Worm (Caenorhabditis elegans) whole organism, L3 larva: Measurements from ENCODE around the gene E03H12.4.

Experiments used
- ZK546.5 ChIP-seq: sonication (generic microtip); optimal IDR thresholded peaks from 2 replicates; lab custom pipeline; 2017; ENCODE audit warnings: missing biosample characterization, missing genetic modification characterization
- aly-2 ChIP-seq: fragments of 150-350 bp; optimal IDR thresholded peaks from 2 replicates; lab custom pipeline; 2014; ENCODE audit warnings: missing biosample characterization, missing genetic modification characterization
- ama-1 ChIP-seq: fragments of 150-350 bp; optimal IDR thresholded peaks from 2 replicates; lab custom pipeline; 2018
- ceh-28 ChIP-seq: fragments of 150-350 bp; optimal IDR thresholded peaks from 2 replicates; lab custom pipeline; 2014; ENCODE audit warnings: missing biosample characterization, missing genetic modification reagents, missing genetic modification characterization
- ceh-82 ChIP-seq: fragments of 150-350 bp; optimal IDR thresholded peaks from 2 replicates; lab custom pipeline; 2014; ENCODE audit warnings: missing biosample characterization, missing genetic modification characterization
- ceh-9 ChIP-seq: sonication (generic microtip); optimal IDR thresholded peaks from 2 replicates; lab custom pipeline; 2018; ENCODE audit warnings: missing biosample characterization, missing genetic modification characterization
- daf-12 ChIP-seq: fragments of 150-350 bp; optimal IDR thresholded peaks from 2 replicates; lab custom pipeline; 2014; ENCODE audit warnings: missing biosample characterization, missing genetic modification reagents, missing genetic modification characterization
- egl-27 ChIP-seq: sonication (generic microtip); optimal IDR thresholded peaks from 4 replicates; lab custom pipeline; 2017; ENCODE audit warnings: missing biosample characterization, missing genetic modification reagents, missing genetic modification characterization
- egl-5 ChIP-seq: fragments of 150-350 bp; optimal IDR thresholded peaks from 2 replicates; lab custom pipeline; 2017; ENCODE audit warnings: missing biosample characterization, missing genetic modification reagents, missing genetic modification characterization, inconsistent platforms
- elt-2 ChIP-seq: sonication (generic microtip); optimal IDR thresholded peaks from 2 replicates; lab custom pipeline; 2016; ENCODE audit warnings: missing genetic modification reagents, mild to moderate bottlenecking, missing genetic modification characterization, missing compliant biosample characterization
- elt-3 ChIP-seq, 3 experiments: fragments of 150-350 bp in 1 of 3; sonication (generic microtip) in 2 of 3; optimal IDR thresholded peaks; 2 replicates in 2 of 3; 4 replicates in 1 of 3; lab custom pipeline; 2014 to 2017; ENCODE audit warnings: missing biosample characterization in 3 of 3, missing genetic modification characterization in 3 of 3
- eor-1 ChIP-seq, 2 experiments: fragments of 150-350 bp; optimal IDR thresholded peaks; 2 replicates each; lab custom pipeline; 2014 to 2018; ENCODE audit warnings: missing biosample characterization in 2 of 2, missing genetic modification characterization in 2 of 2
- fos-1 ChIP-seq: fragments of 150-350 bp; optimal IDR thresholded peaks from 2 replicates; lab custom pipeline; 2014; ENCODE audit warnings: missing biosample characterization, missing genetic modification characterization
- hmg-11 ChIP-seq: sonication (generic microtip); optimal IDR thresholded peaks from 2 replicates; lab custom pipeline; 2016; ENCODE audit warnings: missing genetic modification characterization, missing compliant biosample characterization
- jun-1 ChIP-seq: fragments of 150-350 bp; optimal IDR thresholded peaks from 2 replicates; lab custom pipeline; 2014; ENCODE audit warnings: missing biosample characterization, missing genetic modification reagents, missing genetic modification characterization
- lin-15B ChIP-seq: fragments of 150-350 bp; optimal IDR thresholded peaks from 2 replicates; lab custom pipeline; 2014; ENCODE audit warnings: missing biosample characterization, missing genetic modification characterization
- lin-39 ChIP-seq: fragments of 150-350 bp; optimal IDR thresholded peaks from 2 replicates; lab custom pipeline; 2018; ENCODE audit warnings: missing biosample characterization, missing genetic modification reagents, missing genetic modification characterization
- lsy-12 ChIP-seq: sonication (generic microtip); optimal IDR thresholded peaks from 2 replicates; lab custom pipeline; 2016; ENCODE audit warnings: mild to moderate bottlenecking, missing genetic modification characterization, missing compliant biosample characterization
- mdl-1 ChIP-seq: fragments of 150-350 bp; optimal IDR thresholded peaks from 2 replicates; lab custom pipeline; 2014; ENCODE audit warnings: missing biosample characterization, missing genetic modification characterization
- mml-1 ChIP-seq: fragments of 150-350 bp; sonication (generic microtip); optimal IDR thresholded peaks from 3 replicates; lab custom pipeline; 2014; ENCODE audit warnings: missing biosample characterization, missing genetic modification characterization
- nfya-1 ChIP-seq: sonication (generic microtip); optimal IDR thresholded peaks from 2 replicates; lab custom pipeline; 2017; ENCODE audit warnings: missing genetic modification characterization, mild to moderate bottlenecking, missing compliant biosample characterization, antibody characterized with exemption, moderate library complexity; ENCODE audit not compliant: insufficient read depth
- nhr-11 ChIP-seq: fragments of 150-350 bp; optimal IDR thresholded peaks from 2 replicates; lab custom pipeline; 2014; ENCODE audit warnings: missing biosample characterization, missing genetic modification characterization
- nhr-12 ChIP-seq: fragments of 150-350 bp; optimal IDR thresholded peaks from 2 replicates; lab custom pipeline; 2014; ENCODE audit warnings: missing biosample characterization, missing genetic modification characterization
- nhr-23 ChIP-seq: fragments of 150-350 bp; optimal IDR thresholded peaks from 2 replicates; lab custom pipeline; 2014; ENCODE audit warnings: missing biosample characterization, missing genetic modification reagents, missing genetic modification characterization
- nhr-237 ChIP-seq: fragments of 150-350 bp; optimal IDR thresholded peaks from 2 replicates; lab custom pipeline; 2014; ENCODE audit warnings: missing biosample characterization, missing genetic modification characterization
- nhr-25 ChIP-seq: sonication (generic microtip); optimal IDR thresholded peaks from 2 replicates; lab custom pipeline; 2017; ENCODE audit warnings: missing biosample characterization, missing genetic modification characterization
- nhr-43 ChIP-seq: sonication (generic microtip); optimal IDR thresholded peaks from 2 replicates; lab custom pipeline; 2016; ENCODE audit warnings: mild to moderate bottlenecking, missing genetic modification characterization, missing compliant biosample characterization; ENCODE audit not compliant: poor library complexity, severe bottlenecking
- nhr-77 ChIP-seq: fragments of 150-350 bp; optimal IDR thresholded peaks from 2 replicates; lab custom pipeline; 2014; ENCODE audit warnings: missing biosample characterization, missing genetic modification characterization
- pha-4 ChIP-seq: fragments of 150-350 bp; optimal IDR thresholded peaks from 2 replicates; lab custom pipeline; 2014; ENCODE audit warnings: missing biosample characterization, missing genetic modification reagents, missing genetic modification characterization
- pqm-1 ChIP-seq: fragments of 150-350 bp; optimal IDR thresholded peaks from 2 replicates; lab custom pipeline; 2017; ENCODE audit warnings: missing biosample characterization, missing genetic modification characterization, inconsistent platforms
- sea-2 ChIP-seq: fragments of 150-350 bp; sonication (generic microtip); optimal IDR thresholded peaks from 4 replicates; lab custom pipeline; 2014; ENCODE audit warnings: missing biosample characterization, missing genetic modification reagents, missing genetic modification characterization
- skn-1 ChIP-seq: fragments of 150-350 bp; optimal IDR thresholded peaks from 2 replicates; lab custom pipeline; 2014; ENCODE audit warnings: missing biosample characterization, missing genetic modification characterization
- snpc-4 ChIP-seq: fragments of 150-350 bp; optimal IDR thresholded peaks from 2 replicates; lab custom pipeline; 2014; ENCODE audit warnings: missing biosample characterization, missing genetic modification characterization
- tbx-2 ChIP-seq: sonication (generic microtip); optimal IDR thresholded peaks from 2 replicates; lab custom pipeline; 2016; ENCODE audit warnings: mild to moderate bottlenecking, missing genetic modification characterization, missing compliant biosample characterization
- unc-39 ChIP-seq: sonication (generic microtip); optimal IDR thresholded peaks from 4 replicates; lab custom pipeline; 2017; ENCODE audit warnings: missing biosample characterization, missing genetic modification characterization
- unc-62 ChIP-seq: fragments of 150-350 bp; sonication (generic microtip); optimal IDR thresholded peaks from 4 replicates; lab custom pipeline; 2014; ENCODE audit warnings: missing biosample characterization, missing genetic modification reagents, missing genetic modification characterization
- ztf-11 ChIP-seq: fragments of 150-350 bp; optimal IDR thresholded peaks from 2 replicates; lab custom pipeline; 2014; ENCODE audit warnings: missing biosample characterization, missing genetic modification characterization

E03H12.4 gene

ce11 chrIV:4982477-4982876 is at the start of gene E03H12.4:
E03H12.4 (plus strand) TSS chrIV:4982596.
- TF ChIP-seq nhr-11 (no peak), eor-1 (tag; optimal IDR thresholded peaks at IDR 0.05; lab: Kevin White, UChicago) (no peak), lin-39 (tag; lab: Kevin White, UChicago) (no peak), hmg-11 (no peak), tbx-2 (no peak), ama-1 (lab: Kevin White, UChicago) (no peak), nhr-25 (tag; lab: Kevin White, UChicago) (no peak), ZK546.5 (no peak), skn-1 (no peak), elt-3 (tag; optimal IDR thresholded peaks at IDR 0.05; lab: Kevin White, UChicago) (no peak), sea-2 (GFP tag; lab: Kevin White, UChicago) (no peak), mdl-1 (tag; lab: Kevin White, UChicago) (no peak), egl-27 (no peak), lin-15B (no peak), lsy-12 (no peak), nhr-43 (tag; lab: Kevin White, UChicago) (no peak), ztf-11 (no peak), nhr-77 (tag; lab: Kevin White, UChicago) (no peak), fos-1 (tag; lab: Kevin White, UChicago) (no peak)

- TF ChIP-seq sea-2 (GFP tag; lab: Kevin White, UChicago) (no peak), elt-3 (tag; optimal IDR thresholded peaks at IDR 0.05; lab: Kevin White, UChicago) (no peak), ceh-28 (tag; lab: Kevin White, UChicago) (no peak), lin-15B (no peak), nhr-12 (no peak), egl-27 (no peak), daf-12 (no peak), ZK546.5 (no peak), unc-39 (tag; lab: Kevin White, UChicago) (no peak), aly-2 (tag; lab: Kevin White, UChicago) (no peak), pqm-1 (no peak), nhr-43 (tag; lab: Kevin White, UChicago) (no peak), pha-4 (tag; lab: Kevin White, UChicago) (no peak), nhr-23 (no peak), jun-1 (tag; lab: Kevin White, UChicago) (no peak), elt-2 (no peak)
These were observed 48.3 kb upstream of the E03H12.4 start, which contains the start of gene str-153 for ce11 chrIV:4934103-4934502. str-153 (plus strand) TSS chrIV:4934403.

DNA sequence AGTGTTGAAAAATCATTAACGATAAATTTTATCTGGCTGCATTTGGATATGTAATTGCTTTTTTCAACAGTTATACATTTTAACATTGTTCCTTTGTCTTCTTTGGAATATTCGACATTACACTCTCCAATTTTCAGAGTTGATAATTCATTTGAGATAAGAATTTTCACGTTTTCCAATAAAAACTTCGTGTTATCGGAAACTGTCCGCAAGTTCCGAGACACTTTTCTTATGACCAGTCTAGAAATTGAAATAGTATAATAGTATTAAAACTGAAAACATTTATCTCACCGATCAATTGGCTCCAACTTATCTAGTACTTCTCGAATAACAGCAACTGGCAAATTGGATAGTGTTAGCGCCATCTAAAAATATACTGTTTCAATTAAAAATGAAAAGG is 44.7 kb upstream of the E03H12.4 start, which contains the start of gene fbxa-86:
Gene fbxa-86 (minus strand): TSS at position 367 of the 400 bp plus-strand sequence.
- TF ChIP-seq elt-2: peak; percentile 57
- TF ChIP-seq pqm-1: peak; percentile 30
- TF ChIP-seq unc-39 (tag; lab: Kevin White, UChicago): no peak

- no peak for TF ChIP-seq elt-2
- TF ChIP-seq ceh-82 (tag; lab: Kevin White, UChicago): no peak
- no peak for TF ChIP-seq ztf-11
- no peak for TF ChIP-seq egl-5 (tag; lab: Kevin White, UChicago)
- TF ChIP-seq pqm-1: no peak
- TF ChIP-seq snpc-4 (tag; lab: Kevin White, UChicago): no peak
- TF ChIP-seq nfya-1: no peak
- no peak for TF ChIP-seq nhr-43 (tag; lab: Kevin White, UChicago)
- TF ChIP-seq unc-62 (GFP tag; lab: Kevin White, UChicago): no peak
- no peak for TF ChIP-seq mml-1 (tag; lab: Kevin White, UChicago)
- no peak for TF ChIP-seq ZK546.5
- no peak for TF ChIP-seq lin-15B
- no peak for TF ChIP-seq egl-27
- no peak for TF ChIP-seq lin-39 (tag; lab: Kevin White, UChicago)
- no peak for TF ChIP-seq ceh-9 (tag; lab: Kevin White, UChicago)
These were observed 43.7 kb upstream of the E03H12.4 start, which contains the start of gene str-168 for ce11 chrIV:4938664-4939063. str-168 (plus strand) TSS chrIV:4938964.

DNA sequence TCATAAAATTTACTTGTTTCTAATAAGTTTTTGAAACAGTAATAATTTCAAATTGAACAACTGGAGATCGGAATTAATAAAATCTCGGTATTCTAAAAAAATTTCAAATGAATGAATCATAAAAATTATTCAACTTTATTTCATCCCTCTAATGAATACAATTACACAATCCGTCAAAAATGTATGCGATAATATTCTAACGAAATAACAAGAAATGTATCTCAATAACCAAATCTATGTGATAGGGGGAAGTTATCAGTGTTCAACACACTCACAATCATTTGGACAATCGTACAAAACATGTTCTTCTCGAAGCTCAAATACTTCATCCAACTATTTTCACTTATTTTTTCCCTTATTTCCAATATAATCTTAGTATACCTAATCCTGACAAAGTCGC is 40.7 kb upstream of the E03H12.4 start, which contains the start of gene Y9C9A.5:
Gene Y9C9A.5 (plus strand): TSS at position 301 of the 400 bp plus-strand sequence.
- TF ChIP-seq nhr-43 (tag; lab: Kevin White, UChicago): no peak
- TF ChIP-seq pha-4 (tag; lab: Kevin White, UChicago): no peak
- TF ChIP-seq nhr-12: no peak
- TF ChIP-seq nhr-237 (tag; lab: Kevin White, UChicago): no peak
- TF ChIP-seq ZK546.5: no peak
